Fruit fly (Drosophila melanogaster): Measurements from ENCODE around the gene CG11131.

The CG11131 gene

DNA sequence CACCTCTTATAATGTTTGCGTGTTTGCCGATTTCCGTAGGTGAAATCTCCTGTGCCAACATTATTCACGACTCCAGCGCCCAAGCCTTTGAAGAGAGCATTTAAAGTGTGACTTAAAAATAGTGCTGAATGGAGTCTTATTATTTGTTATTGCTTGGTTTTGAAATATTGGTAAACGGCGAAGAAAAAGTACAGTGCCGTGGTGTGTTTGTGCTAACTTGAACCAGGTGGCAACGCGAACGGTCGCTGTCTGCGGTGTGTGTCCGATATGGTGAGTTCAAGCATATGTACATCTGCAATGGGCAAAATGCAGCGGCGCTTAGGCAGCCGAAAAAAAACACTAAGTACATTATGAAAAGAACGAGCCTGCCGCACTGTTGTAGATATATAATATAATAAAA is 20.6 kb upstream of the CG11131 start:
- no peak for TF ChIP-seq CG10348 (GFP tag; IDR thresholded peaks at IDR 0.05)
- 0 out of 2 replicates have a peak, but pooled peaks have one; percentile 36 for TF ChIP-seq CG12605 (GFP tag; IDR thresholded peaks at IDR 0.05)
- no peak for TF ChIP-seq Ets98B (GFP tag; IDR thresholded peaks at IDR 0.05)
- no peak for TF ChIP-seq rn (GFP tag; IDR thresholded peaks at IDR 0.05)

- TF ChIP-seq D1 (tag; optimal IDR thresholded peaks at IDR 0.05) (no peak), Ets98B (GFP tag; IDR thresholded peaks at IDR 0.05) (peak; percentile 100), Pif1A (GFP tag; optimal IDR thresholded peaks at IDR 0.05) (peak; percentile 100), EcR (GFP tag; optimal IDR thresholded peaks at IDR 0.05) (peak; percentile 86), CG8301 (tag; optimal IDR thresholded peaks at IDR 0.05) (peak; percentile 100), CG4496 (GFP tag; IDR thresholded peaks at IDR 0.05) (peak; percentile 100), gl (tag; optimal IDR thresholded peaks at IDR 0.05) (peak; percentile 99), CG13204 (GFP tag; optimal IDR thresholded peaks at IDR 0.05) (peak; percentile 98), CG12605 (GFP tag; IDR thresholded peaks at IDR 0.05) (peak; percentile 99), CG10348 (GFP tag; IDR thresholded peaks at IDR 0.05) (peak; percentile 99), rn (GFP tag; IDR thresholded peaks at IDR 0.05) (peak; percentile 99), CG34367 (tag; optimal IDR thresholded peaks at IDR 0.05) (peak; percentile 100), Pif1B (GFP tag; optimal IDR thresholded peaks at IDR 0.05) (peak; percentile 100), CG17806 (tag; optimal IDR thresholded peaks at IDR 0.05) (peak; percentile 100), CG32121 (GFP tag; IDR thresholded peaks at IDR 0.05) (peak; percentile 100), CG15710 (tag; optimal IDR thresholded peaks at IDR 0.05) (peak; percentile 100), CG14655 (GFP tag; optimal IDR thresholded peaks at IDR 0.05) (peak; percentile 100), CG8159 (tag; optimal IDR thresholded peaks at IDR 0.05) (peak; percentile 100), CG9948 (tag; optimal IDR thresholded peaks at IDR 0.05) (peak; percentile 100), Snoo (tag; optimal IDR thresholded peaks at IDR 0.05) (peak; percentile 100), fd96Ca (GFP tag; IDR thresholded peaks at IDR 0.05) (peak; percentile 100)
Measured at dm6 chr3L:22878723-22879343, 19.7 kb upstream of the CG11131 start, which contains the start of the genes Chro and Ssl1. Chro (minus strand) TSS chr3L:22878984. Ssl1 (plus strand) TSS chr3L:22879089.

DNA sequence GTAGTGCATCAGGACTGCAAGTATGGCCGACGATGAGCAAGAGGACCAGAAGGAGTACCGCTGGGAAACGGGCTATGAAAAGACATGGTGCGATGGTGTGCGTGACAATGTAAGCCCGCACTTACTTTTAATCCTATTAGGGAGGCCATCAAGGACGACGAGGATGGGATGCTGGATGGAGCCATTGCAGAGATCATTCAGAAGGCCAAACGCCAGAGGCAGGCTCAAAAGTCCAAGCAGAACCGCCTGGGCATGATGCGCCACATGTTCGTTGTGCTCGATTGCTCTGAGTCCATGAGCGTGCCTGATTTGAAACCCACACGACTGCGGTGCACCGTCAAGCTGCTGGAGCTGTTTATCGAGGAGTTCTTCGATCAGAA is 19.2 kb upstream of the CG11131 start:
- TF ChIP-seq CG10348 (GFP tag; IDR thresholded peaks at IDR 0.05) (no peak), D1 (tag; optimal IDR thresholded peaks at IDR 0.05) (no peak), CG15710 (tag; optimal IDR thresholded peaks at IDR 0.05) (no peak), rn (GFP tag; IDR thresholded peaks at IDR 0.05) (no peak), CG14655 (GFP tag; optimal IDR thresholded peaks at IDR 0.05) (no peak), CG12605 (GFP tag; IDR thresholded peaks at IDR 0.05) (no peak), CG8159 (tag; optimal IDR thresholded peaks at IDR 0.05) (no peak), gl (tag; optimal IDR thresholded peaks at IDR 0.05) (no peak), CG8301 (tag; optimal IDR thresholded peaks at IDR 0.05) (no peak), EcR (GFP tag; optimal IDR thresholded peaks at IDR 0.05) (no peak), fd96Ca (GFP tag; IDR thresholded peaks at IDR 0.05) (no peak), CG34367 (tag; optimal IDR thresholded peaks at IDR 0.05) (no peak), Snoo (tag; optimal IDR thresholded peaks at IDR 0.05) (no peak), Pif1A (GFP tag; optimal IDR thresholded peaks at IDR 0.05) (no peak), CG32121 (GFP tag; IDR thresholded peaks at IDR 0.05) (no peak), CG4496 (GFP tag; IDR thresholded peaks at IDR 0.05) (no peak)

dm6 chr3L:22880914-22881313 is 17.6 kb upstream of the CG11131 start, which contains the start of gene slif:
slif (plus strand) TSS chr3L:22881045.
- no peak for TF ChIP-seq CG8301 (tag; optimal IDR thresholded peaks at IDR 0.05)
- no peak for TF ChIP-seq CG8159 (tag; optimal IDR thresholded peaks at IDR 0.05)
- no peak for TF ChIP-seq CG13204 (GFP tag; optimal IDR thresholded peaks at IDR 0.05)
- TF ChIP-seq CG14655 (GFP tag; optimal IDR thresholded peaks at IDR 0.05) = no peak
- TF ChIP-seq CG4496 (GFP tag; IDR thresholded peaks at IDR 0.05) = no peak
- TF ChIP-seq Pif1B (GFP tag; optimal IDR thresholded peaks at IDR 0.05) = no peak
- no peak for TF ChIP-seq CG12605 (GFP tag; IDR thresholded peaks at IDR 0.05)
- TF ChIP-seq EcR (GFP tag; optimal IDR thresholded peaks at IDR 0.05) = no peak
- TF ChIP-seq fd96Ca (GFP tag; IDR thresholded peaks at IDR 0.05) = no peak
- no peak for TF ChIP-seq Snoo (tag; optimal IDR thresholded peaks at IDR 0.05)
- no peak for TF ChIP-seq D1 (tag; optimal IDR thresholded peaks at IDR 0.05)
- no peak for TF ChIP-seq Pif1A (GFP tag; optimal IDR thresholded peaks at IDR 0.05)
- no peak for TF ChIP-seq CG34367 (tag; optimal IDR thresholded peaks at IDR 0.05)
- TF ChIP-seq rn (GFP tag; IDR thresholded peaks at IDR 0.05) = no peak
- no peak for TF ChIP-seq gl (tag; optimal IDR thresholded peaks at IDR 0.05)
- no peak for TF ChIP-seq CG9948 (tag; optimal IDR thresholded peaks at IDR 0.05)
- TF ChIP-seq CG32121 (GFP tag; IDR thresholded peaks at IDR 0.05) = no peak
- TF ChIP-seq CG15710 (tag; optimal IDR thresholded peaks at IDR 0.05) = no peak
- TF ChIP-seq CG17806 (tag; optimal IDR thresholded peaks at IDR 0.05) = no peak

DNA sequence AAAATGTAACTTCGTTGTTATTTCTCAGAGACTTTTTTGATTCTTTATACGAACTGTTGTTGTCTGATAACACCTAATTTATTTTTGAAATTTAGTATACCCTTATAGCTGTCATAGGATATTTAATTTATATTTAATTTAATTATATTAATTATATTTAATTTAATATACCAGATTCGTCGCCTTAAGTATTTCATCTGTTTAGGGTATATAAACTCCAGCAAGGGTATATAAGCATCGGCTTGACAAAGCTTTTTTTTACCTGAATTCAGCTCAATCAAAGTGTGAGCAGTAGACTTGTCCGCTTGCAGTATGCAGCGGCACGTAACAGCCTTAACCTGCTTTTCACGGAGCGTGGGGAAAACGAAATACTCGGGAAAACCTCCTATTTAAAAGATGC is 14.9 kb upstream of the CG11131 start:
- TF ChIP-seq CG8159 (tag; optimal IDR thresholded peaks at IDR 0.05) = no peak
- TF ChIP-seq CG4496 (GFP tag; IDR thresholded peaks at IDR 0.05) = 0 out of 3 replicates have a peak, but pooled peaks have one; percentile 6

DNA sequence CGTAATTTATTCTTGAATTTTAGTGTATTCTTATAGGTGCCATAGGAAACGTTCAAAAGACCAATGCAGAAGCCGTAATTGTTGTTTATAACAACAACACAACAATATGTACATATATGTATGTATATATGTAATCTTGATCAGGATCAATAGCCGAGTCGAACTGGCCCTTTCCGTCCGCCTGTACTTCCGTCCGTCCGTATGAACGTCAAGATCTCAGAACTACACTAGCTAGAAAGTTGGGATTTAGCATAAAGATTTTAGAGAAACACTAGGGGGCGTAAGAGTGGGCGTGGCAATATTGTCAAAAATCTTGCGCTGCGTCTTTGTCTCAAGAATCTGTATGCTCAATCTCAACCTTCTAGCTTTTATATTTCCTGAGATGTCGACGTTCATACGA is 14.1 kb upstream of the CG11131 start:
- TF ChIP-seq CG12605 (GFP tag; IDR thresholded peaks at IDR 0.05) = no peak

dm6 chr3L:22885843-22886242 is 12.7 kb upstream of the CG11131 start:
- TF ChIP-seq EcR (GFP tag; optimal IDR thresholded peaks at IDR 0.05) (no peak), D1 (tag; optimal IDR thresholded peaks at IDR 0.05) (no peak), fd96Ca (GFP tag; IDR thresholded peaks at IDR 0.05) (no peak), CG17806 (tag; optimal IDR thresholded peaks at IDR 0.05) (no peak), CG10348 (GFP tag; IDR thresholded peaks at IDR 0.05) (no peak), CG8159 (tag; optimal IDR thresholded peaks at IDR 0.05) (no peak), Pif1B (GFP tag; optimal IDR thresholded peaks at IDR 0.05) (no peak), gl (tag; optimal IDR thresholded peaks at IDR 0.05) (no peak), CG8301 (tag; optimal IDR thresholded peaks at IDR 0.05) (no peak), CG34367 (tag; optimal IDR thresholded peaks at IDR 0.05) (no peak), Pif1A (GFP tag; optimal IDR thresholded peaks at IDR 0.05) (no peak), CG9948 (tag; optimal IDR thresholded peaks at IDR 0.05) (no peak), Ets98B (GFP tag; IDR thresholded peaks at IDR 0.05) (no peak), Snoo (tag; optimal IDR thresholded peaks at IDR 0.05) (no peak)
